Worm (Caenorhabditis elegans) whole organism, L4/young adult: ENCODE measurements around the gene Y45G12C.1.
"Not testable (repeated sequence)": the region's sequence is repeated elsewhere in the genome, so short reads cannot be mapped to it uniquely, and the experiment has no call there.

Source experiments
- W03F9.2 ChIP-seq: fragments of 150-350 bp; optimal IDR thresholded peaks from 2 replicates; lab custom pipeline; 2014; ENCODE audit warnings: missing biosample characterization, missing genetic modification characterization
- dao-5 ChIP-seq: sonication (generic microtip); optimal IDR thresholded peaks from 2 replicates; lab custom pipeline; 2016; ENCODE audit warnings: missing genotype, missing genetic modification characterization, moderate library complexity, missing compliant biosample characterization
- him-1 ChIP-seq: sonication (generic microtip); optimal IDR thresholded peaks from 2 replicates; lab custom pipeline; 2016; ENCODE audit warnings: missing genotype, missing genetic modification reagents, missing genetic modification characterization, missing compliant biosample characterization

The Y45G12C.1 gene

DNA sequence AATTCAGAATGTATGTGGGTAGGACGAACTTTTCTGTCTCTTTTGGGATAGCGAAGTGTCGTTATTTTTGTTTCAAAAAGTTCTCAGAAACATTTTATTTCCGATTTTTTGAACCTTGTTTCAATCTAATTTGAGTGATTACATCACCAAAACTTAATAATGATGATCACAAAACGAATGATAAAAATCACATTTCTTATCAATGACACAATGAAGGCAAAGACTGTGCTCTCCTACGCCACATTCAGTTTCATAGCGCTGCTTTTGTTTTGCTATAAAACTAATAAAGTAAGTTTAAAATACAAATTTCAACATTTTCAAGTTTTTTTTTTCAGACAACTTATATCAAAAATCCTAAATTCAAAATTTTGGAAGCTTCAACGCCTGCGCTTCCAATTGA is at the start of gene Y45G12C.1:
Y45G12C.1 (plus strand) TSS at position 159 of the 400 bp plus-strand sequence.
- TF ChIP-seq dao-5 (tag; lab: Kevin White, UChicago) (no peak), him-1 (tag; lab: Kevin White, UChicago) (no peak), W03F9.2 (no peak)

- TF ChIP-seq W03F9.2; dao-5 (tag; lab: Kevin White, UChicago); him-1 (tag; lab: Kevin White, UChicago): not testable (repeated sequence)
These were observed 29.2 kb upstream of the Y45G12C.1 start, which contains the start of gene Y45G12C.10 for ce11 chrV:2536309-2536708. Gene Y45G12C.10, minus strand, starts transcription at chrV:2536409.

ce11 chrV:2561390-2561789 is 4.1 kb upstream of the Y45G12C.1 start, which contains the start of gene gst-10:
Gene gst-10, plus strand, starts transcription at chrV:2561690.
- TF ChIP-seq W03F9.2; him-1 (tag; lab: Kevin White, UChicago); dao-5 (tag; lab: Kevin White, UChicago): not testable (repeated sequence)

ce11 chrV:2570643-2571042 is 5.2 kb downstream of the Y45G12C.1 start, which contains the start of gene srj-19:
Gene srj-19, minus strand, starts transcription at chrV:2570743.
- TF ChIP-seq dao-5 (tag; lab: Kevin White, UChicago) = no peak
- no peak for TF ChIP-seq him-1 (tag; lab: Kevin White, UChicago)
- TF ChIP-seq W03F9.2 = no peak

ce11 chrV:2573108-2573507 is 7.6 kb downstream of the Y45G12C.1 start, which contains the start of gene srj-20:
Gene srj-20, minus strand, starts transcription at chrV:2573208.
- no peak for TF ChIP-seq dao-5 (tag; lab: Kevin White, UChicago)
- TF ChIP-seq him-1 (tag; lab: Kevin White, UChicago) = no peak
- TF ChIP-seq W03F9.2 = no peak

- TF ChIP-seq him-1 (tag; lab: Kevin White, UChicago) (no peak), dao-5 (tag; lab: Kevin White, UChicago) (no peak), W03F9.2 (no peak)
These were observed 8.4 kb downstream of the Y45G12C.1 start, which contains the start of gene nhr-290 for ce11 chrV:2573881-2574280. Gene nhr-290, plus strand, starts transcription at chrV:2574181.

- TF ChIP-seq W03F9.2 (no peak), dao-5 (tag; lab: Kevin White, UChicago) (no peak), him-1 (tag; lab: Kevin White, UChicago) (no peak)
These were observed 10.2 kb downstream of the Y45G12C.1 start for ce11 chrV:2575716-2576115.

DNA sequence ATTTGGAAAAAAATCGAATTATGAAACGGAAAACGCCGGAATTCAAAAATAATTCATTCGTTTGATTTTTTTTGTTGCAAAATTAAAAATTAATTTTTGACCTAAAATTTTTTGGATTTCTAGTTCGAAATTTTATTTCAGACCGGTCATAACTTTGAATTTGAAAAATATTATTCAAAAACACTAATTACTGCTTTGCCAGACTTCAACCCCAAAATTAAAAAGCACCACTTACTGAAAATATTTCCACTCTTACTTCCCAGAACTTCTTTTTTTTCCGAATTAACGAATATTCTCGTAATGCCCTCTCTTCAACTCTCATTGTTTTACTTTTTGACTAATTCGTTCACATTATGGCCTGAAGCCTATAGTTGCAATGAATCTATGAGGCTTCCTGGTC is 12.1 kb downstream of the Y45G12C.1 start, which contains the start of gene srt-4:
srt-4 (plus strand) TSS at position 301 of the 400 bp plus-strand sequence.
- TF ChIP-seq dao-5 (tag; lab: Kevin White, UChicago) = no peak
- TF ChIP-seq W03F9.2 = no peak
- TF ChIP-seq him-1 (tag; lab: Kevin White, UChicago) = no peak

DNA sequence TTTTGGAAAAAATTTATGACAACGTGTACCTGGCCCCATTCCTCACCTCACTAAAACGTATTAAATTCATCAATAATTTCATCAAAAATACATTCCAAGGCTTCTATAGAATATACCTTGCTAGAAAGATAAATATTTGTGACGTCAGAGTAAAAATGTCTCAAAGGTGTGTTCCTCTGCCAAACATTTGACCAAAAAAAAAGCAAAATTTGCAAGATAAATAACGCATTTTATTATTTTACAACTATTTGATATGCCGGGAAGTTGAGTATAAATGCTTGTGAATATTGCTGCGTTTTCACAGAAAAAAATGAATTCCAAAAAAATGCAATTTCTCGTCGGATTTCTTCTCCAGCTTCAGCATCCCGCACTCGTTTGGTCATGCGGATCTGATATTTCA is 15.1 kb downstream of the Y45G12C.1 start, which contains the start of gene C29G2.3:
C29G2.3 (plus strand) TSS at position 301 of the 400 bp plus-strand sequence.
- TF ChIP-seq him-1 (tag; lab: Kevin White, UChicago) (no peak), W03F9.2 (no peak), dao-5 (tag; lab: Kevin White, UChicago) (no peak)

ce11 chrV:2585727-2586126 is 20.2 kb downstream of the Y45G12C.1 start, which contains the start of gene C29G2.6:
Gene C29G2.6, minus strand, starts transcription at chrV:2585908.
- TF ChIP-seq W03F9.2 (no peak), dao-5 (tag; lab: Kevin White, UChicago) (no peak), him-1 (tag; lab: Kevin White, UChicago) (no peak)

ce11 chrV:2589834-2590233 is 24.4 kb downstream of the Y45G12C.1 start:
- TF ChIP-seq W03F9.2 (no peak), dao-5 (tag; lab: Kevin White, UChicago) (no peak), him-1 (tag; lab: Kevin White, UChicago) (no peak)

DNA sequence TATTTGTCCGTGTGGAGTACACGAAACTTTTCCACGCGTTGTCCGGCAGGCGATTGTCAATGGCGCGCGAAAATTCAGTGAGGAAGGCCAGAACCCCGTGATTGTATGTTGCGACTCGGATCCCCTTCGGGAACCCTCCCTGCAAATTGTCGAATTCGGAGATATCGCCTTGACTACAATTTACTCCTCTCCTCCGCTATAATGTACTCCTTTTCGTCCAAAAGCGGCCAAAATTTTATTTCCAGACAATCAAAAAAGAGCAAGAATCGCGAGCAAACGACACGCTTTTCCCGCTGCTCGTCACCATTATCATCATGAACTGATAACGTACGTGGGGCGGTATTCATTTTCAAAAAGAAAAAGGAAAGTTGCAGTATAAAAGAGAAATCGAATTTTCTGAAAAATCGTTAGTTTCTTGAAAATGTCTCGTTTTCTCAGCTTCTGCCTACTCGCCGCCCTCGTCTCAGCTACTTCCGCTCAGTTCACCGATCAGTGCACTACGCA is 26.7 kb downstream of the Y45G12C.1 start, which contains the start of gene irg-3:
irg-3 (plus strand) TSS at position 419 of the 504 bp plus-strand sequence.
- TF ChIP-seq W03F9.2 = no peak
- TF ChIP-seq dao-5 (tag; lab: Kevin White, UChicago) = no peak
- no peak for TF ChIP-seq him-1 (tag; lab: Kevin White, UChicago)

- TF ChIP-seq dao-5 (tag; lab: Kevin White, UChicago) (no peak), W03F9.2 (no peak), him-1 (tag; lab: Kevin White, UChicago) (no peak)
These were observed 30.2 kb downstream of the Y45G12C.1 start for ce11 chrV:2595720-2596119.

- TF ChIP-seq dao-5 (tag; lab: Kevin White, UChicago); W03F9.2; him-1 (tag; lab: Kevin White, UChicago): not testable (repeated sequence)
These were observed 33.3 kb downstream of the Y45G12C.1 start, which contains the start of gene F53E10.5 for ce11 chrV:2598830-2599229. Gene F53E10.5, minus strand, starts transcription at chrV:2598930.
